Worm (Caenorhabditis elegans) whole organism, late embryonic: ENCODE results near the gene acc-2.

Experiments
- che-1 ChIP-seq: sonication (generic microtip); optimal IDR thresholded peaks from 2 replicates; lab custom pipeline; 2016; ENCODE audit warnings: mild to moderate bottlenecking, missing genetic modification characterization, missing compliant biosample characterization
- dmd-4 ChIP-seq: sonication (generic microtip); optimal IDR thresholded peaks from 2 replicates; lab custom pipeline; 2016; ENCODE audit warnings: borderline replicate concordance, missing genetic modification characterization, missing compliant biosample characterization
- dve-1 ChIP-seq: sonication (generic microtip); optimal IDR thresholded peaks from 2 replicates; lab custom pipeline; 2017; ENCODE audit warnings: antibody characterized with exemption, mild to moderate bottlenecking, missing genetic modification characterization, missing compliant biosample characterization
- elt-2 ChIP-seq: sonication (generic microtip); optimal IDR thresholded peaks from 2 replicates; lab custom pipeline; 2016; ENCODE audit warnings: missing genetic modification reagents, missing genetic modification characterization, missing compliant biosample characterization
- fkh-10 ChIP-seq: fragments of 150-350 bp; optimal IDR thresholded peaks from 2 replicates; lab custom pipeline; 2014; ENCODE audit warnings: missing biosample characterization, missing genetic modification reagents, missing genetic modification characterization
- hlh-30 ChIP-seq: sonication (generic microtip); optimal IDR thresholded peaks from 2 replicates; lab custom pipeline; 2017; ENCODE audit warnings: antibody characterized with exemption, missing genetic modification characterization, missing compliant biosample characterization; ENCODE audit not compliant: insufficient read depth
- lin-11 ChIP-seq: fragments of 200-800 bp; sonication (Bioruptor generic); optimal IDR thresholded peaks from 2 replicates; lab custom pipeline; 2018; ENCODE audit warnings: mild to moderate bottlenecking, missing genetic modification characterization, missing compliant biosample characterization
- nhr-11 ChIP-seq: fragments of 150-350 bp; optimal IDR thresholded peaks from 2 replicates; lab custom pipeline; 2014; ENCODE audit warnings: missing biosample characterization, missing genetic modification characterization
- pha-4 ChIP-seq: fragments of 150-350 bp; optimal IDR thresholded peaks from 2 replicates; lab custom pipeline; 2018; ENCODE audit warnings: missing biosample characterization, missing genetic modification reagents, missing genetic modification characterization
- pqm-1 ChIP-seq: sonication (generic microtip); optimal IDR thresholded peaks from 2 replicates; lab custom pipeline; 2016; ENCODE audit warnings: missing genetic modification characterization, missing compliant biosample characterization
- sox-4 ChIP-seq: sonication (generic microtip); optimal IDR thresholded peaks from 2 replicates; lab custom pipeline; 2017; ENCODE audit warnings: mild to moderate bottlenecking, missing genetic modification characterization, inconsistent platforms, missing compliant biosample characterization
- syd-9 ChIP-seq: sonication (generic microtip); optimal IDR thresholded peaks from 2 replicates; lab custom pipeline; 2016; ENCODE audit warnings: mild to moderate bottlenecking, missing genetic modification characterization, moderate library complexity, missing compliant biosample characterization

- no peak for TF ChIP-seq sox-4 (tag; lab: Kevin White, UChicago)
- TF ChIP-seq dmd-4: no peak
- TF ChIP-seq elt-2 (tag; lab: Kevin White, UChicago): no peak
- TF ChIP-seq fkh-10 (GFP tag; lab: Kevin White, UChicago): no peak
- TF ChIP-seq che-1 (tag; lab: Kevin White, UChicago): no peak
- TF ChIP-seq hlh-30: no peak
- no peak for TF ChIP-seq pha-4 (tag; lab: Kevin White, UChicago)
- no peak for TF ChIP-seq pqm-1 (tag; lab: Kevin White, UChicago)
- TF ChIP-seq syd-9 (tag; lab: Kevin White, UChicago): no peak
- no peak for TF ChIP-seq dve-1
- TF ChIP-seq lin-11 (tag; lab: Kevin White, UChicago): no peak
- TF ChIP-seq nhr-11 (tag; lab: Kevin White, UChicago): no peak
These were observed 4.7 kb downstream of the acc-2 start for ce11 chrIV:9021245-9021779.
